Worm (Caenorhabditis elegans) whole organism, young adult: ENCODE data around the gene mog-5.
A peak's percentile ranks its signal among the peaks of the same experiment; 100 is the strongest.

ENCODE experiments used
- F23B12.7 ChIP-seq: sonication (generic microtip); optimal IDR thresholded peaks from 2 replicates; lab custom pipeline; 2017; ENCODE audit warnings: missing genetic modification characterization, mild to moderate bottlenecking, missing compliant biosample characterization, antibody characterized with exemption, moderate library complexity; ENCODE audit not compliant: insufficient read depth
- F33H1.4 ChIP-seq: fragments of 200-800 bp; sonication (Bioruptor generic); IDR thresholded peaks from 2 replicates; pipeline ENCODE4 v1.3.6; 2022; ENCODE audit warnings: missing genetic modification reagents, missing genetic modification characterization, missing compliant biosample characterization
- F49E8.2 ChIP-seq: sonication (generic microtip); optimal IDR thresholded peaks from 3 replicates; lab custom pipeline; 2017; ENCODE audit warnings: missing genetic modification characterization, mild to moderate bottlenecking, missing compliant biosample characterization, antibody characterized with exemption, moderate library complexity; ENCODE audit not compliant: insufficient read depth
- F55B11.4 ChIP-seq: sonication (generic microtip); optimal IDR thresholded peaks from 2 replicates; lab custom pipeline; 2016; ENCODE audit warnings: missing compliant biosample characterization, missing genetic modification characterization, borderline replicate concordance; ENCODE audit not compliant: insufficient read depth
- T26A5.8 ChIP-seq: sonication (generic microtip); optimal IDR thresholded peaks from 2 replicates; lab custom pipeline; 2016; ENCODE audit warnings: missing genetic modification characterization, missing compliant biosample characterization
- Y53G8AR.9 ChIP-seq: fragments of 200-800 bp; sonication (Bioruptor generic); conservative IDR thresholded peaks from 2 replicates; pipeline ENCODE4 v1.3.6; 2022; ENCODE audit warnings: missing genetic modification reagents, missing genetic modification characterization, missing compliant biosample characterization
- Y95B8A.8 ChIP-seq: fragments of 200-800 bp; sonication (Bioruptor generic); IDR thresholded peaks from 2 replicates; pipeline ENCODE4 v1.3.6; 2022; ENCODE audit warnings: missing genetic modification reagents, missing genetic modification characterization, missing compliant biosample characterization
- ama-1 ChIP-seq, 3 experiments: fragments of 150-350 bp in 1 of 3; sonication (generic microtip) in 2 of 3; optimal IDR thresholded peaks; 2 replicates each; lab custom pipeline; 2014 to 2018; ENCODE audit warnings: missing biosample characterization in 2 of 3, missing genetic modification characterization in 2 of 3, missing genetic modification reagents in 2 of 3
- aptf-3 ChIP-seq: fragments of 200-800 bp; sonication (Bioruptor generic); IDR thresholded peaks from 2 replicates; pipeline ENCODE4 v1.3.6; 2022; ENCODE audit warnings: missing genetic modification characterization, missing compliant biosample characterization
- athp-1 ChIP-seq: sonication (generic microtip); optimal IDR thresholded peaks from 2 replicates; lab custom pipeline; 2017; ENCODE audit warnings: mild to moderate bottlenecking, missing genetic modification characterization, missing compliant biosample characterization
- ceh-27 ChIP-seq: fragments of 200-800 bp; sonication (Bioruptor generic); optimal IDR thresholded peaks from 2 replicates; lab custom pipeline; 2018; ENCODE audit warnings: mild to moderate bottlenecking, missing genetic modification characterization, moderate library complexity, missing compliant biosample characterization
- ceh-40 ChIP-seq: fragments of 200-800 bp; sonication (Bioruptor generic); IDR thresholded peaks from 2 replicates; pipeline ENCODE4 v1.3.6; 2022; ENCODE audit warnings: missing genetic modification characterization, missing compliant biosample characterization
- ceh-58 ChIP-seq: fragments of 200-800 bp; sonication (Bioruptor generic); IDR thresholded peaks from 2 replicates; pipeline ENCODE4 v1.3.6; 2022; ENCODE audit warnings: missing genetic modification characterization, missing compliant biosample characterization
- chd-7 ChIP-seq: sonication (generic microtip); optimal IDR thresholded peaks from 2 replicates; lab custom pipeline; 2016; ENCODE audit warnings: mild to moderate bottlenecking, missing genetic modification characterization, moderate library complexity, missing compliant biosample characterization
- dpff-1 ChIP-seq: sonication (generic microtip); optimal IDR thresholded peaks from 2 replicates; lab custom pipeline; 2017; ENCODE audit warnings: mild to moderate bottlenecking, missing genetic modification characterization, missing compliant biosample characterization
- dpl-1 ChIP-seq: fragments of 150-350 bp; optimal IDR thresholded peaks from 2 replicates; lab custom pipeline; 2014; ENCODE audit warnings: missing biosample characterization, missing genetic modification reagents, missing genetic modification characterization
- fkh-3 ChIP-seq: sonication (generic microtip); optimal IDR thresholded peaks from 2 replicates; lab custom pipeline; 2016; ENCODE audit warnings: mild to moderate bottlenecking, missing genetic modification characterization, missing compliant biosample characterization
- hlh-12 ChIP-seq: sonication (generic microtip); optimal IDR thresholded peaks from 2 replicates; lab custom pipeline; 2016; ENCODE audit warnings: missing genetic modification characterization, missing compliant biosample characterization
- hsf-1 ChIP-seq: fragments of 200-800 bp; sonication (Bioruptor generic); IDR thresholded peaks from 2 replicates; pipeline ENCODE4 v1.3.6; 2022; ENCODE audit warnings: missing genetic modification reagents, missing genetic modification characterization, missing compliant biosample characterization
- lag-1 ChIP-seq: fragments of 200-800 bp; sonication (Bioruptor generic); IDR thresholded peaks from 2 replicates; pipeline ENCODE4 v1.3.6; 2022; ENCODE audit warnings: missing genetic modification reagents, missing genetic modification characterization, missing compliant biosample characterization
- let-526 ChIP-seq: fragments of 200-800 bp; sonication (Bioruptor generic); IDR thresholded peaks from 2 replicates; pipeline ENCODE4 v1.3.6; 2022; ENCODE audit warnings: missing genetic modification reagents, missing genetic modification characterization, missing compliant biosample characterization
- lin-35 ChIP-seq, 3 experiments: fragments of 150-350 bp in 2 of 3; sonication (generic microtip) in 1 of 3; optimal IDR thresholded peaks; 2 replicates each; lab custom pipeline; 2014 to 2018; ENCODE audit warnings: missing biosample characterization in 3 of 3, missing genetic modification characterization in 3 of 3, missing genetic modification reagents in 3 of 3
- lin-54 ChIP-seq: fragments of 200-800 bp; sonication (Bioruptor generic); optimal IDR thresholded peaks from 2 replicates; lab custom pipeline; 2018; ENCODE audit warnings: mild to moderate bottlenecking, missing genetic modification characterization, missing compliant biosample characterization
- madf-3 ChIP-seq: fragments of 200-800 bp; sonication (Bioruptor generic); IDR thresholded peaks from 2 replicates; pipeline ENCODE4 v1.3.6; 2022; ENCODE audit warnings: missing genetic modification reagents, missing genetic modification characterization, missing compliant biosample characterization
- madf-8 ChIP-seq: fragments of 200-800 bp; sonication (Bioruptor generic); conservative IDR thresholded peaks from 2 replicates; pipeline ENCODE4 v1.3.6; 2022; ENCODE audit warnings: missing genetic modification reagents, missing genetic modification characterization, missing compliant biosample characterization
- mxl-1 ChIP-seq: sonication (generic microtip); optimal IDR thresholded peaks from 2 replicates; lab custom pipeline; 2016; ENCODE audit warnings: missing genetic modification characterization, missing compliant biosample characterization
- nfya-1 ChIP-seq: sonication (generic microtip); optimal IDR thresholded peaks from 2 replicates; lab custom pipeline; 2017; ENCODE audit warnings: antibody characterized with exemption, missing compliant biosample characterization, missing genetic modification characterization, borderline replicate concordance; ENCODE audit not compliant: insufficient read depth
- nfyb-1 ChIP-seq: fragments of 200-800 bp; sonication (Bioruptor generic); IDR thresholded peaks from 2 replicates; pipeline ENCODE4 v1.3.6; 2022; ENCODE audit warnings: missing genetic modification reagents, missing genetic modification characterization, missing compliant biosample characterization
- nhr-120 ChIP-seq: fragments of 200-800 bp; sonication (Bioruptor generic); IDR thresholded peaks from 2 replicates; pipeline ENCODE4 v1.3.6; 2022; ENCODE audit warnings: missing genetic modification characterization, missing compliant biosample characterization
- pha-4 ChIP-seq: fragments of 150-350 bp; sonication (generic microtip); optimal IDR thresholded peaks from 2 replicates; lab custom pipeline; 2014; ENCODE audit warnings: missing biosample characterization, missing genetic modification reagents, missing genetic modification characterization
- rcor-1 ChIP-seq: fragments of 200-800 bp; sonication (Bioruptor generic); IDR thresholded peaks from 2 replicates; pipeline ENCODE4 v1.3.6; 2022; ENCODE audit warnings: missing genetic modification reagents, missing genetic modification characterization, missing compliant biosample characterization
- rec-8 ChIP-seq, 2 experiments: sonication (generic microtip); optimal IDR thresholded peaks; 2 replicates each; lab custom pipeline; 2016; ENCODE audit warnings: mild to moderate bottlenecking in 2 of 2, missing genetic modification characterization in 2 of 2, missing genetic modification reagents in 2 of 2, missing genotype in 2 of 2, missing biosample characterization in 1 of 2, missing compliant biosample characterization in 1 of 2, moderate library complexity in 1 of 2
- repo-1 ChIP-seq: sonication (generic microtip); optimal IDR thresholded peaks from 2 replicates; lab custom pipeline; 2017; ENCODE audit warnings: mild to moderate bottlenecking, missing genetic modification characterization, missing compliant biosample characterization
- rpc-1 ChIP-seq, 2 experiments: fragments of 150-350 bp in 1 of 2; sonication (generic microtip) in 1 of 2; optimal IDR thresholded peaks; 2 replicates each; lab custom pipeline; 2014 to 2018; ENCODE audit warnings: missing biosample characterization in 1 of 2, missing genetic modification characterization in 1 of 2, missing genetic modification reagents in 1 of 2, missing genotype in 1 of 2
- snpc-4 ChIP-seq, 5 experiments: fragments of 150-350 bp in 1 of 5; sonication (generic microtip) in 4 of 5; optimal IDR thresholded peaks; 2 replicates each; lab custom pipeline; 2014 to 2018; ENCODE audit warnings: missing genetic modification characterization in 5 of 5, missing biosample characterization in 3 of 5, antibody characterized with exemption in 2 of 5, mild to moderate bottlenecking in 2 of 5, missing compliant biosample characterization in 2 of 5, missing genotype in 2 of 5, moderate library complexity in 2 of 5, missing genetic modification reagents in 1 of 5
- somi-1 ChIP-seq: fragments of 200-800 bp; sonication (Bioruptor generic); optimal IDR thresholded peaks from 2 replicates; lab custom pipeline; 2018; ENCODE audit warnings: mild to moderate bottlenecking, missing genetic modification characterization, missing compliant biosample characterization
- tbp1 ChIP-seq: fragments of 200-800 bp; sonication (Bioruptor generic); optimal IDR thresholded peaks from 2 replicates; lab custom pipeline; 2018; ENCODE audit warnings: mild to moderate bottlenecking, missing genetic modification characterization, missing compliant biosample characterization
- tlf-1 ChIP-seq: fragments of 200-800 bp; sonication (Bioruptor generic); optimal IDR thresholded peaks from 2 replicates; lab custom pipeline; 2018; ENCODE audit warnings: mild to moderate bottlenecking, missing genetic modification characterization, missing compliant biosample characterization
- unc-130 ChIP-seq: sonication (generic microtip); optimal IDR thresholded peaks from 2 replicates; lab custom pipeline; 2016; ENCODE audit warnings: missing genetic modification reagents, missing genetic modification characterization, missing compliant biosample characterization
- unc-62 ChIP-seq: fragments of 150-350 bp; optimal IDR thresholded peaks from 2 replicates; lab custom pipeline; 2014; ENCODE audit warnings: missing biosample characterization, missing genetic modification reagents, missing genetic modification characterization
- xnd-1 ChIP-seq: sonication (generic microtip); optimal IDR thresholded peaks from 2 replicates; lab custom pipeline; 2016; ENCODE audit warnings: missing genotype, missing genetic modification reagents, missing genetic modification characterization, missing compliant biosample characterization
- zim-3 ChIP-seq: sonication (generic microtip); optimal IDR thresholded peaks from 2 replicates; lab custom pipeline; 2017; ENCODE audit warnings: mild to moderate bottlenecking, missing genetic modification characterization, moderate library complexity, missing compliant biosample characterization
- ztf-22 ChIP-seq: fragments of 200-800 bp; sonication (Bioruptor generic); optimal IDR thresholded peaks from 2 replicates; lab custom pipeline; 2018; ENCODE audit warnings: mild to moderate bottlenecking, missing genetic modification characterization, moderate library complexity, missing compliant biosample characterization
- ztf-26 ChIP-seq: sonication (generic microtip); optimal IDR thresholded peaks from 2 replicates; lab custom pipeline; 2017; ENCODE audit warnings: missing genetic modification characterization, missing compliant biosample characterization

Gene mog-5

DNA sequence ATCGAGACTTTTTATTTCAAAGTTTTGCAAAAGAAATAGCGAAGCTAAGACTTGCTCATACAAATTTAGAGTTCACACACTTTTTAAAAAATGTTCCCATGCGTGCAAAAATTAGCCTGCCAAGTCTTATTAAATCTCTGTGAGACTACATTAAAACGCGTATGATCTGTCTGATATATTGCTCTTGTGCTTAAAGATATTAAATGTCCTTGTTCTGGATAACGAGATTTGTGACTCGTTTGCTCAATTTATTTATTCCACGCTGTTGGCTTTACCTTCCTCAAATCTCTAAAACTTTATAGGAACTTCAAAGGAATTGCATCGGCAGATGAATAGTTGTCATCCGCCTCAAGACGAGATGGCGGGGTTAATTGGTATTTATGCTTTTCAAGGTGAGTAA lies 44.0 kb upstream of the mog-5 start, which contains the start of gene srg-69:
TSS of gene srg-69 (plus strand) at position 301 of the 400 bp plus-strand sequence.
- TF ChIP-seq nhr-120 (GFP tag; lab: Robert Waterston, UW) (no peak), snpc-4 (GFP tag; optimal IDR thresholded peaks at IDR 0.05; lab: Kevin White, UChicago) (no peak), snpc-4 (tag; optimal IDR thresholded peaks at IDR 0.05; lab: Kevin White, UChicago) (no peak), ceh-27 (GFP tag; lab: Kevin White, UChicago) (no peak), tbp1 (GFP tag; lab: Kevin White, UChicago) (no peak), nfyb-1 (GFP tag; lab: Robert Waterston, UW) (no peak), Y95B8A.8 (no peak), let-526 (GFP tag; lab: Robert Waterston, UW) (no peak), rcor-1 (no peak), somi-1 (no peak), ztf-22 (GFP tag; lab: Kevin White, UChicago) (no peak), aptf-3 (GFP tag; lab: Robert Waterston, UW) (no peak)

DNA sequence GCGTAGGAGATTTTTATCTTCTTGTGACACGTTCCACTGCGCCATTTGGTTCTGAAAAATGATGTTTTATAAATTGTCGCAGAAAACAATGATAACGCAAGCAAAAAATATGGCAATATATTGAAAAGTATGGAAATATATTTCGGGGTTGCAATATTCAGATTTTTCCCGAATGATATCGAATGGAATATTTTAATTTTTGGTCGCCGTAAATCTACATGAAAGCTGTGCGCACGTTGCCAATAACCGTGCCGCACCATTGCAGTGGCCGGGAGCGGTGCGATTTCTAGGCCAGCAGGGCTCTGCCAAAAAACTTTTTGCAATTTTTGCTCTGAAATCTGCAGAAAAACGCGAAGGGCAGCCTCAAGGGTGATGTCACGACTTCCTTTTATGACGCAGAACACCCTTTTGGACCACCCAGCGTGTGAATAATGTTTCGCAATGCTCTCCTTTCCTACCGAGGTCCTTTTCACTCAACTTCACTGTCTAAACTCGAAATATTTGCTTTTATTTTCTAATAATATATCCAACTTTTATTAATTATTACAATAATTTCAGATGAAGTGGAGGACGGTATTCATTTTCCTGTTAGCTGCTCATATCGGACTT lies 41.1 kb upstream of the mog-5 start, which contains the start of the genes F09E5.11 and bmy-1:
TSS of gene F09E5.11 (minus strand) at position 51 of the 609 bp plus-strand sequence.
TSS of gene bmy-1 (plus strand) at position 559 of the 609 bp plus-strand sequence.
- TF ChIP-seq unc-62 (GFP tag; lab: Kevin White, UChicago) (no peak), madf-8 (GFP tag; lab: Robert Waterston, UW) (peak; percentile 60), ceh-40 (GFP tag; lab: Robert Waterston, UW) (0 out of 2 replicates have a peak, but pooled peaks have one; percentile 39), T26A5.8 (tag; lab: Kevin White, UChicago) (no peak), Y95B8A.8 (0 out of 2 replicates have a peak, but pooled peaks have one; percentile 48), athp-1 (tag; lab: Kevin White, UChicago) (peak; percentile 73), nfya-1 (tag; lab: Kevin White, UChicago) (no peak), chd-7 (tag; lab: Kevin White, UChicago) (peak; percentile 57), lag-1 (GFP tag; lab: Robert Waterston, UW) (no peak), ceh-58 (no peak), unc-130 (GFP tag; lab: Kevin White, UChicago) (peak; percentile 84), tlf-1 (peak; percentile 61), dpff-1 (no peak), madf-3 (peak; percentile 87; the same call in 1 of the 2 replicates), F55B11.4 (tag; lab: Kevin White, UChicago) (no peak), ceh-27 (GFP tag; lab: Kevin White, UChicago) (peak; percentile 91), dpl-1 (GFP tag; lab: Kevin White, UChicago) (no peak), lin-54 (GFP tag; lab: Kevin White, UChicago) (peak; percentile 78), hlh-12 (no peak), mxl-1 (tag; lab: Kevin White, UChicago) (peak; percentile 23), pha-4 (no peak), rec-8 (tag; optimal IDR thresholded peaks at IDR 0.05; lab: Kevin White, UChicago) (peak in 1 of 2 experiments; percentile 60), lin-35 (GFP tag; optimal IDR thresholded peaks at IDR 0.05; lab: Kevin White, UChicago) (peak in 1 of 3 experiments; percentile 19), hsf-1 (peak; percentile 73; the same call in 1 of the 2 replicates), zim-3 (no peak), F23B12.7 (peak; percentile 29), ztf-26 (tag; lab: Kevin White, UChicago) (peak; percentile 7), rpc-1 (optimal IDR thresholded peaks at IDR 0.05; lab: Kevin White, UChicago) (peak; percentile 28), rpc-1 (tag; optimal IDR thresholded peaks at IDR 0.05; lab: Kevin White, UChicago) (no peak), aptf-3 (GFP tag; lab: Robert Waterston, UW) (no peak), repo-1 (no peak), F33H1.4 (GFP tag; lab: Robert Waterston, UW) (peak; percentile 64), ama-1 (optimal IDR thresholded peaks at IDR 0.05; lab: Kevin White, UChicago) (no peak), ama-1 (GFP tag; optimal IDR thresholded peaks at IDR 0.05; lab: Kevin White, UChicago) (no peak), F49E8.2 (tag; lab: Kevin White, UChicago) (peak; percentile 16), xnd-1 (tag; lab: Kevin White, UChicago) (no peak), fkh-3 (tag; lab: Kevin White, UChicago) (no peak), Y53G8AR.9 (GFP tag; lab: Robert Waterston, UW) (0 out of 2 replicates have a peak, but pooled peaks have one; percentile 29)
